Fruit fly (Drosophila melanogaster) whole organism, embryonic: Measurements from ENCODE around the gene CG8837.

ENCODE experiments used
- BtbVII ChIP-seq: fragments of 200-800 bp; sonication (Bioruptor generic); optimal IDR thresholded peaks from 3 replicates; lab custom pipeline; 2017; ENCODE audit warnings: missing biosample characterization, mild to moderate bottlenecking, missing genetic modification characterization
- CG10979 ChIP-seq: fragments of 200-800 bp; sonication (Bioruptor generic); optimal IDR thresholded peaks from 2 replicates; lab custom pipeline; 2018; ENCODE audit warnings: missing biosample characterization, mild to moderate bottlenecking, missing genetic modification characterization, moderate library complexity
- CG12299 ChIP-seq: fragments of 200-800 bp; sonication (Bioruptor generic); optimal IDR thresholded peaks from 2 replicates; lab custom pipeline; 2018; ENCODE audit warnings: missing biosample characterization, mild to moderate bottlenecking, missing genetic modification characterization
- CG12659 ChIP-seq: fragments of 200-800 bp; sonication (Bioruptor generic); optimal IDR thresholded peaks from 3 replicates; lab custom pipeline; 2017; ENCODE audit warnings: mild to moderate bottlenecking, missing biosample characterization, missing genetic modification reagents, missing genetic modification characterization
- CG14050 ChIP-seq: fragments of 200-800 bp; sonication (Bioruptor generic); IDR thresholded peaks from 3 replicates; pipeline ENCODE4 v1.3.6; 2022; ENCODE audit warnings: missing biosample characterization, missing genetic modification characterization
- CG14710 ChIP-seq: fragments of 200-800 bp; sonication (Bioruptor generic); optimal IDR thresholded peaks from 3 replicates; lab custom pipeline; 2019; ENCODE audit warnings: missing biosample characterization, mild to moderate bottlenecking, missing genetic modification characterization, moderate library complexity
- CG15601 ChIP-seq: fragments of 200-800 bp; sonication (Bioruptor generic); optimal IDR thresholded peaks from 3 replicates; lab custom pipeline; 2019; ENCODE audit warnings: missing biosample characterization, mild to moderate bottlenecking, missing genetic modification characterization, moderate library complexity
- CG16813 ChIP-seq: fragments of 200-800 bp; sonication (Bioruptor generic); IDR thresholded peaks from 3 replicates; pipeline ENCODE4 v1.3.6; 2022; ENCODE audit warnings: missing biosample characterization, missing genetic modification characterization; ENCODE audit not compliant: partially characterized antibody
- CG17802 ChIP-seq: fragments of 200-800 bp; sonication (Bioruptor generic); optimal IDR thresholded peaks from 2 replicates; lab custom pipeline; 2018; ENCODE audit warnings: missing biosample characterization, mild to moderate bottlenecking, missing genetic modification characterization, moderate library complexity
- CG18011 ChIP-seq: fragments of 200-800 bp; sonication (Bioruptor generic); optimal IDR thresholded peaks from 2 replicates; lab custom pipeline; 2017; ENCODE audit warnings: missing biosample characterization, missing genetic modification characterization, mild to moderate bottlenecking, moderate library complexity, missing genotype
- CG30403 ChIP-seq: fragments of 200-800 bp; sonication (Bioruptor generic); optimal IDR thresholded peaks from 3 replicates; lab custom pipeline; 2016; ENCODE audit warnings: missing biosample characterization, missing genetic modification characterization
- CG31365 ChIP-seq: fragments of 200-800 bp; sonication (Bioruptor generic); optimal IDR thresholded peaks from 2 replicates; lab custom pipeline; 2018; ENCODE audit warnings: missing biosample characterization, mild to moderate bottlenecking, missing genetic modification characterization
- CG32767 ChIP-seq: fragments of 200-800 bp; sonication (Bioruptor generic); IDR thresholded peaks from 2 replicates; pipeline ENCODE4 v1.3.6; 2022; ENCODE audit warnings: missing biosample characterization, missing genetic modification characterization
- CG3281 ChIP-seq: fragments of 200-800 bp; sonication (Bioruptor generic); optimal IDR thresholded peaks from 3 replicates; lab custom pipeline; 2017; ENCODE audit warnings: missing biosample characterization, mild to moderate bottlenecking, missing genetic modification characterization
- CG3407 ChIP-seq: fragments of 200-800 bp; sonication (Bioruptor generic); optimal IDR thresholded peaks from 2 replicates; lab custom pipeline; 2018; ENCODE audit warnings: missing biosample characterization, mild to moderate bottlenecking, missing genetic modification characterization
- CG6175 ChIP-seq: fragments of 200-800 bp; sonication (Bioruptor generic); IDR thresholded peaks from 3 replicates; pipeline ENCODE4 v1.3.6; 2022; ENCODE audit warnings: missing biosample characterization, missing genetic modification characterization
- CG7357 ChIP-seq: fragments of 200-800 bp; sonication (Bioruptor generic); IDR thresholded peaks from 3 replicates; pipeline ENCODE4 v1.3.6; 2022; ENCODE audit warnings: missing biosample characterization, missing genetic modification characterization
- CG7963 ChIP-seq: fragments of 200-800 bp; sonication (Bioruptor generic); IDR thresholded peaks from 3 replicates; pipeline ENCODE4 v1.3.6; 2022; ENCODE audit warnings: missing biosample characterization, missing genetic modification characterization; ENCODE audit not compliant: partially characterized antibody
- CG9727 ChIP-seq: fragments of 200-800 bp; sonication (Bioruptor generic); optimal IDR thresholded peaks from 3 replicates; lab custom pipeline; 2017; ENCODE audit warnings: missing biosample characterization, mild to moderate bottlenecking, missing genetic modification characterization
- CG9817 ChIP-seq: fragments of 200-800 bp; sonication (Bioruptor generic); optimal IDR thresholded peaks from 2 replicates; lab custom pipeline; 2018; ENCODE audit warnings: missing biosample characterization, mild to moderate bottlenecking, missing genetic modification characterization, moderate library complexity
- Deaf1 ChIP-seq: fragments of 200-800 bp; optimal IDR thresholded peaks from 3 replicates; lab custom pipeline; 2019; ENCODE audit warnings: missing biosample characterization, mild to moderate bottlenecking, missing genetic modification characterization, moderate library complexity
- Dll ChIP-seq: fragments of 200-800 bp; sonication (Bioruptor generic); IDR thresholded peaks from 4 replicates; pipeline ENCODE4 v1.3.6; 2022; ENCODE audit warnings: missing biosample characterization, missing genetic modification characterization; ENCODE audit not compliant: partially characterized antibody
- E2f1 ChIP-seq: fragments of 200-800 bp; sonication (Bioruptor generic); IDR thresholded peaks from 2 replicates; pipeline ENCODE4 v1.3.6; 2022; ENCODE audit warnings: missing biosample characterization, missing genetic modification characterization
- Hr78 ChIP-seq, 2 experiments: fragments of 200-800 bp in 1 of 2; fragments of >200 bp in 1 of 2; sonication (Bioruptor generic) in 1 of 2; optimal IDR thresholded peaks; 2 replicates each; lab custom pipeline; 2017 to 2019; ENCODE audit warnings: missing biosample characterization in 2 of 2, missing genetic modification characterization in 2 of 2, mild to moderate bottlenecking in 1 of 2, moderate library complexity in 1 of 2
- Lhr ChIP-seq: fragments of 200-800 bp; sonication (Bioruptor generic); optimal IDR thresholded peaks from 3 replicates; lab custom pipeline; 2017; ENCODE audit warnings: mild to moderate bottlenecking, missing biosample characterization, missing genetic modification reagents, missing genetic modification characterization
- MESR4 ChIP-seq: fragments of 200-800 bp; sonication (Bioruptor generic); optimal IDR thresholded peaks from 2 replicates; lab custom pipeline; 2018; ENCODE audit warnings: missing biosample characterization, mild to moderate bottlenecking, missing genetic modification characterization, moderate library complexity
- Nf-YB ChIP-seq: fragments of 200-800 bp; sonication (Bioruptor generic); optimal IDR thresholded peaks from 3 replicates; lab custom pipeline; 2019; ENCODE audit warnings: missing biosample characterization, mild to moderate bottlenecking, missing genetic modification characterization, moderate library complexity
- Rfx ChIP-seq: fragments of 200-800 bp; sonication (Bioruptor generic); IDR thresholded peaks from 2 replicates; pipeline ENCODE4 v1.3.6; 2022; ENCODE audit warnings: missing biosample characterization, missing genetic modification characterization
- Xrp1 ChIP-seq: fragments of 200-800 bp; sonication (Bioruptor generic); IDR thresholded peaks from 2 replicates; pipeline ENCODE4 v1.3.6; 2022; ENCODE audit warnings: missing biosample characterization, missing genetic modification characterization
- YL-1 ChIP-seq: fragments of 200-800 bp; sonication (Bioruptor generic); optimal IDR thresholded peaks from 3 replicates; lab custom pipeline; 2017; ENCODE audit warnings: missing biosample characterization, mild to moderate bottlenecking, missing genetic modification characterization
- ase ChIP-seq: fragments of 200-800 bp; sonication (Bioruptor generic); IDR thresholded peaks from 3 replicates; pipeline ENCODE4 v1.3.6; 2022; ENCODE audit warnings: missing biosample characterization, missing genetic modification characterization
- ems ChIP-seq: fragments of 200-800 bp; sonication (Bioruptor generic); optimal IDR thresholded peaks from 3 replicates; lab custom pipeline; 2016; ENCODE audit warnings: missing biosample characterization, missing genetic modification characterization
- ewg ChIP-seq: fragments of 200-800 bp; sonication (Bioruptor generic); optimal IDR thresholded peaks from 3 replicates; lab custom pipeline; 2017; ENCODE audit warnings: mild to moderate bottlenecking, missing biosample characterization, missing genetic modification reagents, missing genetic modification characterization
- gcm ChIP-seq: fragments of 200-800 bp; sonication (Bioruptor generic); optimal IDR thresholded peaks from 2 replicates; lab custom pipeline; 2019; ENCODE audit warnings: missing biosample characterization, mild to moderate bottlenecking, missing genetic modification characterization, moderate library complexity
- gcm2 ChIP-seq: fragments of 200-800 bp; sonication (Bioruptor generic); optimal IDR thresholded peaks from 2 replicates; lab custom pipeline; 2016; ENCODE audit warnings: missing biosample characterization, missing genetic modification characterization
- gsb ChIP-seq: fragments of 200-800 bp; sonication (Bioruptor generic); IDR thresholded peaks from 2 replicates; pipeline ENCODE4 v1.3.6; 2022; ENCODE audit warnings: missing biosample characterization, missing genetic modification characterization
- hkb ChIP-seq, 2 experiments: fragments of 200-800 bp in 1 of 2; fragments of >200 bp in 1 of 2; sonication (Bioruptor generic) in 1 of 2; IDR thresholded peaks in 1 of 2; optimal IDR thresholded peaks in 1 of 2; 2 replicates each; pipeline versions ENCODE4 v1.3.6 to Lab custom; 2017 to 2022; ENCODE audit warnings: missing biosample characterization in 1 of 2, missing genetic modification characterization in 1 of 2
- lab ChIP-seq: fragments of 200-800 bp; sonication (Bioruptor generic); optimal IDR thresholded peaks from 3 replicates; lab custom pipeline; 2017; ENCODE audit warnings: missing biosample characterization, missing genetic modification characterization, mild to moderate bottlenecking, moderate library complexity, missing genetic modification reagents
- pho ChIP-seq: fragments of 200-800 bp; sonication (Bioruptor generic); optimal IDR thresholded peaks from 2 replicates; lab custom pipeline; 2016; ENCODE audit warnings: missing biosample characterization, missing genetic modification characterization
- prd ChIP-seq, 3 experiments: fragments of >200 bp in 2 of 3; fragments of 200-800 bp in 1 of 3; sonication (Bioruptor generic) in 1 of 3; optimal IDR thresholded peaks in 2 of 3; IDR thresholded peaks in 1 of 3; 2 replicates in 2 of 3; 3 replicates in 1 of 3; pipeline versions ENCODE4 v1.3.6 to Lab custom; 2017 to 2022; ENCODE audit warnings: missing biosample characterization in 1 of 3, missing genetic modification characterization in 1 of 3
- pros ChIP-seq: fragments of 200-800 bp; sonication (Bioruptor generic); optimal IDR thresholded peaks from 3 replicates; lab custom pipeline; 2019; ENCODE audit warnings: missing biosample characterization, mild to moderate bottlenecking, missing genetic modification characterization, moderate library complexity
- sc ChIP-seq, 3 experiments: fragments of >200 bp in 2 of 3; fragments of 200-800 bp in 1 of 3; sonication (Bioruptor generic) in 1 of 3; optimal IDR thresholded peaks; 2 replicates in 2 of 3; 3 replicates in 1 of 3; lab custom pipeline; 2017; ENCODE audit warnings: mild to moderate bottlenecking in 1 of 3, missing biosample characterization in 1 of 3, missing genetic modification characterization in 1 of 3, missing genetic modification reagents in 1 of 3
- sd ChIP-seq: fragments of 200-800 bp; sonication (Bioruptor generic); optimal IDR thresholded peaks from 3 replicates; lab custom pipeline; 2018; ENCODE audit warnings: missing biosample characterization, mild to moderate bottlenecking, missing genetic modification characterization, moderate library complexity
- slbo ChIP-seq: fragments of 200-800 bp; sonication (Bioruptor generic); IDR thresholded peaks from 2 replicates; pipeline ENCODE4 v1.3.6; 2022; ENCODE audit warnings: missing biosample characterization, missing genetic modification characterization
- slou ChIP-seq: fragments of 200-800 bp; sonication (Bioruptor generic); optimal IDR thresholded peaks from 3 replicates; lab custom pipeline; 2016; ENCODE audit warnings: missing biosample characterization, missing genetic modification characterization
- tgo ChIP-seq: fragments of 200-800 bp; sonication (Bioruptor generic); IDR thresholded peaks from 3 replicates; pipeline ENCODE4 v1.3.6; 2022; ENCODE audit warnings: missing biosample characterization, missing genetic modification characterization

CG8837 gene

DNA sequence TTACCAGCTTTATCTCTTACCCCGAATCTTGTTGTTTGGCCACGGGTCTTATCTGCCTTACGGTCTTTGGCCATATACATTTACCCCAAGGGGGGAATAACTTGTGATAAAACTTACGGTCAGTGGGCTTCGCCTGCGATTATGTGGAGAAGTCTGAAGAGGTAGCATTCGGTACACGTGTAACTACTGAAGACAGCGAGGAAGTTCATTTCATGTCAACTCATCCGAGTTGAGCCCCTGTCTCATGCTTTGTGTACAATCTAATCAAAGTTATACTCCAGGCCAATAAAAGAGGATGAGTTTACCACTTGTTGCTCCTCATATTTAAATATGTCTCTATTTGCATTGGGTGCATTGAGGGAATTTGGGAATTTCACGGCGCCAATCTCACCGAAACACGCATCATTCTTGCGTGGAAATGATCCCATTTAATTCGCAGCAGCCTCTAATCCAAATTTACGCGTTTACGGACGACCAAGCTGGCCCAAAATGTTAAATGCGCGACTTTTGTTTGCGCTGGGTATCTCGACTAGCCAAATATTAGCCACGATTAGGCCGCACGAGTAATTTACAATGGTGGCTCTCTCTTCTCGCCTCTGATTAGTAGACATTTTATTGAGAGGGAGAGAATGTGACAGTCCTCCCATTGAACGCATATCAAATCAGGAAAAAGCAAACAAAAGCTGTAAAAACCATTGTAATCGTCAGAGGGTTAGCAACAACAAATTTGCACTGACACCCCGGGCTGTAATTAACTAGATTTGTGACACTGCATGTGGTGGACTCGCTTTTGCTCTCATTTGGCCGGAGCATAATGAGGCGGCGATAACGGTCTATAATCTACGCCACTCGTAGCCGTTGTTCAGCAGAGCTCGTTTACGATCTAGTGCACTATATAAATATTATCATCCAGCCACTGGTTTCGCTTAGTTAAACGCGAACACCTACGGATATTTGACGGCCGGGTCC is 3.6 kb downstream of the CG8837 start, which contains the start of gene CG33281 (continued):
- TF ChIP-seq MESR4 (GFP tag; lab: Kevin White, UChicago) (no peak), Nf-YB (GFP tag; lab: Kevin White, UChicago) (no peak), Lhr (GFP tag; lab: Kevin White, UChicago) (no peak), ase (GFP tag; lab: Robert Waterston, UW) (no peak), CG14050 (GFP tag; lab: Robert Waterston, UW) (no peak), slou (GFP tag; lab: Kevin White, UChicago) (no peak), sd (no peak), Deaf1 (tag; lab: Kevin White, UChicago) (no peak), prd (optimal IDR thresholded peaks at IDR 0.05; lab: Kevin White, UChicago) (no peak), prd (GFP tag; IDR thresholded peaks at IDR 0.05; lab: Robert Waterston, UW) (no peak), Dll (GFP tag; lab: Robert Waterston, UW) (no peak), pros (GFP tag; lab: Kevin White, UChicago) (no peak), CG31365 (tag; lab: Kevin White, UChicago) (peak; percentile 56), CG14710 (tag; lab: Kevin White, UChicago) (no peak), Hr78 (GFP tag; optimal IDR thresholded peaks at IDR 0.05; lab: Kevin White, UChicago) (no peak), CG6175 (no peak), Rfx (GFP tag; lab: Robert Waterston, UW) (no peak), CG9727 (GFP tag; lab: Kevin White, UChicago) (no peak), pho (GFP tag; lab: Kevin White, UChicago) (no peak), sc (optimal IDR thresholded peaks at IDR 0.05; lab: Kevin White, UChicago) (no peak), sc (GFP tag; optimal IDR thresholded peaks at IDR 0.05; lab: Kevin White, UChicago) (no peak), CG7357 (GFP tag; lab: Robert Waterston, UW) (no peak), E2f1 (GFP tag; lab: Robert Waterston, UW) (no peak), CG12659 (no peak), tgo (GFP tag; lab: Robert Waterston, UW) (no peak), CG32767 (no peak), CG7963 (no peak), CG30403 (GFP tag; lab: Kevin White, UChicago) (no peak), slbo (GFP tag; lab: Robert Waterston, UW) (no peak), CG15601 (tag; lab: Kevin White, UChicago) (no peak), CG17802 (no peak), CG16813 (GFP tag; lab: Robert Waterston, UW) (no peak), CG18011 (no peak), Xrp1 (GFP tag; lab: Robert Waterston, UW) (no peak), CG10979 (no peak), CG3281 (peak; percentile 79), hkb (optimal IDR thresholded peaks at IDR 0.05; lab: Kevin White, UChicago) (no peak), hkb (GFP tag; IDR thresholded peaks at IDR 0.05; lab: Robert Waterston, UW) (no peak), ewg (GFP tag; lab: Kevin White, UChicago) (no peak), gcm2 (GFP tag; lab: Kevin White, UChicago) (no peak), YL-1 (GFP tag; lab: Kevin White, UChicago) (no peak), lab (GFP tag; lab: Kevin White, UChicago) (peak; percentile 63), gcm (GFP tag; lab: Kevin White, UChicago) (no peak), BtbVII (GFP tag; lab: Kevin White, UChicago) (peak; percentile 64), ems (GFP tag; lab: Kevin White, UChicago) (no peak), gsb (GFP tag; lab: Robert Waterston, UW) (0 out of 2 replicates have a peak, but pooled peaks have one; percentile 28), CG12299 (no peak), CG9817 (tag; lab: Kevin White, UChicago) (no peak), CG3407 (GFP tag; lab: Kevin White, UChicago) (no peak)
